Fruit fly (Drosophila melanogaster): ENCODE results near the gene CG14191.

DNA sequence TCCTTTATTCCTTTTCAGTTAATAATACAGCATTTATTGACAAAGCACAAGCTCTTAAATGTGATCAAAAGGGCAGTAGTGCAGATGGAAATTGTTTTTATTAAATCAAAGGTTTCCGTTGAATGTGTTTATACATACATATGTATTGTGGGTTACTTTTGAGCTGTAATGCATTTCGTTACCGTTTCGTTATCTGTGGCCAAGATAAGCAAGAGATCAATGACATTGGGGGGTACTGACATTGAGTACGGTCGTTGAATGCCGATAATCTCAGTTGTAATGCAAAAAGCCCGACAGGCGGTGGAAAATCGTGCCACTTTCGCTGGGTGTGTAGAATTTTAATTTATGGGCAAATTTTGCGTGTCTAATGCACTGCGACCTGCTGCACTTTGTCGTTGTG lies 8.5 kb upstream of the CG14191 start:
- TF ChIP-seq ttk (optimal IDR thresholded peaks at IDR 0.05) (no peak), Sin3A (optimal IDR thresholded peaks at IDR 0.05) (no peak), Myc (optimal IDR thresholded peaks at IDR 0.05) (no peak), insv (optimal IDR thresholded peaks at IDR 0.05) (no peak), psq (optimal IDR thresholded peaks at IDR 0.05) (no peak)
